Fruit fly (Drosophila melanogaster) whole organism, embryonic: ENCODE data around the gene hll.

Source experiments
- ATbp ChIP-seq: fragments of 200-800 bp; sonication (Bioruptor generic); optimal IDR thresholded peaks from 2 replicates; lab custom pipeline; 2017; ENCODE audit warnings: missing biosample characterization, mild to moderate bottlenecking, missing genetic modification characterization, missing genetic modification reagents
- Abd-B ChIP-seq: fragments of 200-800 bp; sonication (Bioruptor generic); optimal IDR thresholded peaks from 2 replicates; lab custom pipeline; 2018; ENCODE audit warnings: missing biosample characterization, mild to moderate bottlenecking, missing genetic modification characterization, moderate library complexity
- CG11456 ChIP-seq: fragments of 200-800 bp; sonication (Bioruptor generic); IDR thresholded peaks from 3 replicates; pipeline ENCODE4 v1.3.6; 2022; ENCODE audit warnings: missing biosample characterization, missing genetic modification characterization
- CG14014 ChIP-seq: fragments of 200-800 bp; sonication (Bioruptor generic); IDR thresholded peaks from 2 replicates; pipeline ENCODE4 v1.3.6; 2022; ENCODE audit warnings: missing biosample characterization, missing genetic modification characterization
- CG14710 ChIP-seq: fragments of 200-800 bp; sonication (Bioruptor generic); optimal IDR thresholded peaks from 3 replicates; lab custom pipeline; 2019; ENCODE audit warnings: missing biosample characterization, mild to moderate bottlenecking, missing genetic modification characterization, moderate library complexity
- CG15514 ChIP-seq: fragments of 200-800 bp; sonication (Bioruptor generic); optimal IDR thresholded peaks from 3 replicates; lab custom pipeline; 2017; ENCODE audit warnings: missing biosample characterization, missing genetic modification characterization, mild to moderate bottlenecking, moderate library complexity, missing genetic modification reagents
- CG15601 ChIP-seq: fragments of 200-800 bp; sonication (Bioruptor generic); optimal IDR thresholded peaks from 3 replicates; lab custom pipeline; 2019; ENCODE audit warnings: missing biosample characterization, mild to moderate bottlenecking, missing genetic modification characterization, moderate library complexity
- CG17361 ChIP-seq: fragments of 200-800 bp; sonication (Bioruptor generic); IDR thresholded peaks from 3 replicates; pipeline ENCODE4 v1.3.6; 2022; ENCODE audit warnings: missing biosample characterization, missing genetic modification characterization
- CG17829 ChIP-seq: fragments of 200-800 bp; optimal IDR thresholded peaks from 2 replicates; lab custom pipeline; 2019; ENCODE audit warnings: missing biosample characterization, mild to moderate bottlenecking, missing genetic modification characterization, moderate library complexity
- CG1792 ChIP-seq: fragments of 200-800 bp; sonication (Bioruptor generic); optimal IDR thresholded peaks from 2 replicates; lab custom pipeline; 2016; ENCODE audit warnings: missing biosample characterization, missing genetic modification characterization
- CG2120 ChIP-seq: fragments of 200-800 bp; sonication (Bioruptor generic); optimal IDR thresholded peaks from 3 replicates; lab custom pipeline; 2016; ENCODE audit warnings: missing biosample characterization, missing genetic modification characterization
- CG2875 ChIP-seq: fragments of 200-800 bp; sonication (Bioruptor generic); optimal IDR thresholded peaks from 2 replicates; lab custom pipeline; 2017; ENCODE audit warnings: missing biosample characterization, mild to moderate bottlenecking, missing genetic modification characterization, missing genetic modification reagents
- CG31224 ChIP-seq: fragments of 200-800 bp; sonication (Bioruptor generic); IDR thresholded peaks from 2 replicates; pipeline ENCODE4 v1.3.6; 2022; ENCODE audit warnings: missing biosample characterization, missing genetic modification characterization
- CG7357 ChIP-seq: fragments of 200-800 bp; sonication (Bioruptor generic); IDR thresholded peaks from 3 replicates; pipeline ENCODE4 v1.3.6; 2022; ENCODE audit warnings: missing biosample characterization, missing genetic modification characterization
- CG8924 ChIP-seq: fragments of 200-800 bp; optimal IDR thresholded peaks from 3 replicates; lab custom pipeline; 2019; ENCODE audit warnings: missing biosample characterization, mild to moderate bottlenecking, missing genetic modification characterization, moderate library complexity
- E2f2 ChIP-seq: fragments of 200-800 bp; sonication (Bioruptor generic); IDR thresholded peaks from 2 replicates; pipeline ENCODE4 v1.3.6; 2022; ENCODE audit warnings: missing biosample characterization, missing genetic modification characterization
- HLH4C ChIP-seq: fragments of 200-800 bp; sonication (Bioruptor generic); IDR thresholded peaks from 3 replicates; pipeline ENCODE4 v1.3.6; 2022; ENCODE audit warnings: missing biosample characterization, missing genetic modification characterization; ENCODE audit not compliant: partially characterized antibody
- Hr78 ChIP-seq, 2 experiments: fragments of 200-800 bp in 1 of 2; fragments of >200 bp in 1 of 2; sonication (Bioruptor generic) in 1 of 2; optimal IDR thresholded peaks; 2 replicates each; lab custom pipeline; 2017 to 2019; ENCODE audit warnings: missing biosample characterization in 2 of 2, missing genetic modification characterization in 2 of 2, mild to moderate bottlenecking in 1 of 2, moderate library complexity in 1 of 2
- Med ChIP-seq: fragments of 200-800 bp; sonication (Bioruptor generic); peaks from one replicate; lab custom pipeline; 2016; ENCODE audit warnings: missing biosample characterization, missing genetic modification characterization, mild to moderate bottlenecking, inconsistent platforms, moderate library complexity
- NK7.1 ChIP-seq: fragments of 200-800 bp; sonication (Bioruptor generic); optimal IDR thresholded peaks from 3 replicates; lab custom pipeline; 2016; ENCODE audit warnings: missing biosample characterization, missing genetic modification characterization
- Nf-YB ChIP-seq: fragments of 200-800 bp; sonication (Bioruptor generic); optimal IDR thresholded peaks from 3 replicates; lab custom pipeline; 2019; ENCODE audit warnings: missing biosample characterization, mild to moderate bottlenecking, missing genetic modification characterization, moderate library complexity
- Opbp ChIP-seq: fragments of 200-800 bp; sonication (Bioruptor generic); IDR thresholded peaks from 3 replicates; pipeline ENCODE4 v1.3.6; 2022; ENCODE audit warnings: missing biosample characterization, missing genetic modification characterization; ENCODE audit not compliant: partially characterized antibody
- Optix ChIP-seq: fragments of 200-800 bp; sonication (Bioruptor generic); IDR thresholded peaks from 3 replicates; pipeline ENCODE4 v1.3.6; 2022; ENCODE audit warnings: missing biosample characterization, missing genetic modification characterization
- Pdp1 ChIP-seq, 2 experiments: fragments of 200-800 bp; sonication (Bioruptor generic); optimal IDR thresholded peaks; 3 replicates each; lab custom pipeline; 2016; ENCODE audit warnings: missing biosample characterization in 2 of 2, missing genetic modification characterization in 2 of 2, mild to moderate bottlenecking in 1 of 2, moderate library complexity in 1 of 2
- Tbp ChIP-seq: fragments of >200 bp; optimal IDR thresholded peaks from 2 replicates; lab custom pipeline; 2018; ENCODE audit warnings: missing biosample characterization, missing genetic modification characterization
- abd-A ChIP-seq: fragments of 200-800 bp; sonication (Bioruptor generic); optimal IDR thresholded peaks from 3 replicates; lab custom pipeline; 2019; ENCODE audit warnings: missing biosample characterization, mild to moderate bottlenecking, missing genetic modification characterization, moderate library complexity
- al ChIP-seq: fragments of 200-800 bp; sonication (Bioruptor generic); IDR thresholded peaks from 2 replicates; pipeline ENCODE4 v1.3.6; 2022; ENCODE audit warnings: missing biosample characterization, missing genetic modification characterization
- bbx ChIP-seq: fragments of 200-800 bp; sonication (Bioruptor generic); IDR thresholded peaks from 2 replicates; pipeline ENCODE4 v1.3.6; 2022; ENCODE audit warnings: missing biosample characterization, missing genetic modification characterization; ENCODE audit not compliant: partially characterized antibody
- cg ChIP-seq: fragments of 200-800 bp; sonication (Bioruptor generic); optimal IDR thresholded peaks from 3 replicates; lab custom pipeline; 2019; ENCODE audit warnings: missing biosample characterization, mild to moderate bottlenecking, missing genetic modification characterization, moderate library complexity
- chm ChIP-seq: fragments of 200-800 bp; sonication (Bioruptor generic); IDR thresholded peaks from 2 replicates; pipeline ENCODE4 v1.3.6; 2022; ENCODE audit warnings: missing biosample characterization, missing genetic modification characterization
- chn ChIP-seq: fragments of 200-800 bp; sonication (Bioruptor generic); optimal IDR thresholded peaks from 2 replicates; lab custom pipeline; 2016; ENCODE audit warnings: missing biosample characterization, missing genetic modification characterization
- ci ChIP-seq: fragments of 200-800 bp; sonication (Bioruptor generic); IDR thresholded peaks from 3 replicates; pipeline ENCODE4 v1.3.6; 2022; ENCODE audit warnings: missing biosample characterization, missing genetic modification characterization
- crol ChIP-seq: fragments of 200-800 bp; sonication (Bioruptor generic); IDR thresholded peaks from 2 replicates; pipeline ENCODE4 v1.3.6; 2022; ENCODE audit warnings: missing biosample characterization, missing genetic modification characterization
- dm ChIP-seq: fragments of 200-800 bp; sonication (Bioruptor generic); optimal IDR thresholded peaks from 3 replicates; lab custom pipeline; 2016; ENCODE audit warnings: missing biosample characterization, missing genetic modification characterization
- dmrt11E ChIP-seq: fragments of 200-800 bp; sonication (Bioruptor generic); optimal IDR thresholded peaks from 3 replicates; lab custom pipeline; 2018; ENCODE audit warnings: missing biosample characterization, mild to moderate bottlenecking, missing genetic modification characterization, moderate library complexity
- ewg ChIP-seq: fragments of 200-800 bp; sonication (Bioruptor generic); optimal IDR thresholded peaks from 3 replicates; lab custom pipeline; 2017; ENCODE audit warnings: mild to moderate bottlenecking, missing biosample characterization, missing genetic modification reagents, missing genetic modification characterization
- exex ChIP-seq: fragments of 200-800 bp; sonication (Bioruptor generic); optimal IDR thresholded peaks from 4 replicates; lab custom pipeline; 2018; ENCODE audit warnings: missing biosample characterization, mild to moderate bottlenecking, missing genetic modification characterization, moderate library complexity
- gce ChIP-seq: fragments of 200-800 bp; sonication (Bioruptor generic); IDR thresholded peaks from 3 replicates; pipeline ENCODE4 v1.3.6; 2022; ENCODE audit warnings: missing biosample characterization, missing genetic modification characterization
- gfzf ChIP-seq: fragments of 200-800 bp; sonication (Bioruptor generic); optimal IDR thresholded peaks from 2 replicates; lab custom pipeline; 2016; ENCODE audit warnings: missing biosample characterization, mild to moderate bottlenecking, missing genetic modification characterization, moderate library complexity
- grn ChIP-seq: fragments of 200-800 bp; sonication (Bioruptor generic); optimal IDR thresholded peaks from 3 replicates; lab custom pipeline; 2017; ENCODE audit warnings: missing biosample characterization, missing genetic modification characterization
- hb ChIP-seq: fragments of 200-800 bp; sonication (Bioruptor generic); IDR thresholded peaks from 3 replicates; pipeline ENCODE4 v1.3.6; 2022; ENCODE audit warnings: missing biosample characterization, missing genetic modification characterization; ENCODE audit not compliant: partially characterized antibody
- hth ChIP-seq: fragments of >200 bp; optimal IDR thresholded peaks from 2 replicates; lab custom pipeline; 2017; ENCODE audit warnings: inconsistent platforms
- ken ChIP-seq: fragments of 200-800 bp; sonication (Bioruptor generic); IDR thresholded peaks from 3 replicates; pipeline ENCODE4 v1.3.6; 2022; ENCODE audit warnings: missing biosample characterization, missing genetic modification characterization
- kni ChIP-seq: fragments of 200-800 bp; sonication (Bioruptor generic); optimal IDR thresholded peaks from 3 replicates; lab custom pipeline; 2017; ENCODE audit warnings: mild to moderate bottlenecking, missing biosample characterization, missing genetic modification reagents, missing genetic modification characterization
- lbe ChIP-seq: fragments of 200-800 bp; sonication (Bioruptor generic); optimal IDR thresholded peaks from 2 replicates; lab custom pipeline; 2016; ENCODE audit warnings: missing biosample characterization, mild to moderate bottlenecking, missing genetic modification characterization
- nerfin-1 ChIP-seq: fragments of 200-800 bp; sonication (Bioruptor generic); optimal IDR thresholded peaks from 3 replicates; lab custom pipeline; 2019; ENCODE audit warnings: missing biosample characterization, mild to moderate bottlenecking, missing genetic modification characterization, moderate library complexity
- repo ChIP-seq: fragments of 200-800 bp; sonication (Bioruptor generic); optimal IDR thresholded peaks from 2 replicates; lab custom pipeline; 2016; ENCODE audit warnings: missing biosample characterization, missing genetic modification characterization
- row ChIP-seq: fragments of 200-800 bp; sonication (Bioruptor generic); IDR thresholded peaks from 3 replicates; pipeline ENCODE4 v1.3.6; 2022; ENCODE audit warnings: missing biosample characterization, missing genetic modification characterization
- ssp ChIP-seq: fragments of 200-800 bp; sonication (Bioruptor generic); IDR thresholded peaks from 2 replicates; pipeline ENCODE4 v1.3.6; 2022; ENCODE audit warnings: missing biosample characterization, missing genetic modification characterization
- tx ChIP-seq: fragments of 200-800 bp; sonication (Bioruptor generic); optimal IDR thresholded peaks from 2 replicates; lab custom pipeline; 2016; ENCODE audit warnings: missing biosample characterization, missing genetic modification characterization
- wor ChIP-seq: fragments of 200-800 bp; sonication (Bioruptor generic); IDR thresholded peaks from 2 replicates; pipeline ENCODE4 v1.3.6; 2022; ENCODE audit warnings: missing biosample characterization, missing genetic modification characterization

Gene hll

dm6 chr2L:14025485-14025933, 1.3 kb upstream of the hll start:
- no peak for TF ChIP-seq CG7357 (GFP tag; lab: Robert Waterston, UW)
- TF ChIP-seq CG1792 (GFP tag; lab: Kevin White, UChicago): no peak
- TF ChIP-seq chn (GFP tag; lab: Kevin White, UChicago): no peak
- TF ChIP-seq dm (GFP tag; lab: Kevin White, UChicago): no peak
- 0 out of 2 replicates have a peak, but pooled peaks have one; percentile 18 for TF ChIP-seq CG14014 (GFP tag; lab: Robert Waterston, UW)
- 0 out of 3 replicates have a peak, but pooled peaks have one; percentile 28 for TF ChIP-seq Opbp
- TF ChIP-seq CG15601 (tag; lab: Kevin White, UChicago): no peak
- TF ChIP-seq kni (GFP tag; lab: Kevin White, UChicago): peak; percentile 73
- TF ChIP-seq CG31224: peak; percentile 96
- TF ChIP-seq NK7.1: no peak
- TF ChIP-seq abd-A (tag; lab: Kevin White, UChicago): peak; percentile 95
- TF ChIP-seq CG14710 (tag; lab: Kevin White, UChicago): no peak
- no peak for TF ChIP-seq hb (GFP tag; lab: Robert Waterston, UW)
- peak; percentile 65; the same call in 2 of the 3 replicates for TF ChIP-seq ci (GFP tag; lab: Robert Waterston, UW)
- no peak for TF ChIP-seq gfzf (GFP tag; lab: Kevin White, UChicago)
- TF ChIP-seq CG2120 (GFP tag; lab: Kevin White, UChicago): no peak
- no peak for TF ChIP-seq ewg (GFP tag; lab: Kevin White, UChicago)
- TF ChIP-seq Hr78 (GFP tag; optimal IDR thresholded peaks at IDR 0.05; lab: Kevin White, UChicago): peak in 1 of 2 experiments; percentile 86
- TF ChIP-seq ssp: no peak
- no peak for TF ChIP-seq Abd-B (GFP tag; lab: Kevin White, UChicago)
- no peak for TF ChIP-seq gce (GFP tag; lab: Robert Waterston, UW)
- no peak for TF ChIP-seq grn
- no peak for TF ChIP-seq CG17361 (GFP tag; lab: Robert Waterston, UW)
- TF ChIP-seq CG15514: no peak
- no peak for TF ChIP-seq CG17829 (tag; lab: Kevin White, UChicago)
- TF ChIP-seq HLH4C (GFP tag; lab: Robert Waterston, UW): no peak
- no peak for TF ChIP-seq chm (GFP tag; lab: Robert Waterston, UW)
- peak; percentile 9 for TF ChIP-seq lbe (GFP tag; lab: Kevin White, UChicago)
- TF ChIP-seq ATbp (GFP tag; lab: Kevin White, UChicago): peak; percentile 11
- no peak for TF ChIP-seq CG2875 (GFP tag; lab: Kevin White, UChicago)
- peak; percentile 34 for TF ChIP-seq CG8924 (tag; lab: Kevin White, UChicago)
- no peak for TF ChIP-seq al (GFP tag; lab: Robert Waterston, UW)
- TF ChIP-seq wor (GFP tag; lab: Robert Waterston, UW): no peak
- TF ChIP-seq Optix (GFP tag; lab: Robert Waterston, UW): no peak
- peak; percentile 32 for TF ChIP-seq exex (tag; lab: Kevin White, UChicago)
- no peak for TF ChIP-seq hth (lab: Kevin White, UChicago)
- no peak for TF ChIP-seq E2f2 (GFP tag; lab: Robert Waterston, UW)
- no peak for TF ChIP-seq tx
- TF ChIP-seq ken (GFP tag; lab: Robert Waterston, UW): 0 out of 3 replicates have a peak, but pooled peaks have one; percentile 13
- TF ChIP-seq dmrt11E (tag; lab: Kevin White, UChicago): no peak
- TF ChIP-seq Pdp1 (GFP tag; optimal IDR thresholded peaks at IDR 0.05; lab: Kevin White, UChicago): peak in 1 of 2 experiments; percentile 39
- peak; percentile 61 for TF ChIP-seq Med (GFP tag; lab: Kevin White, UChicago)
- TF ChIP-seq bbx (GFP tag; lab: Robert Waterston, UW): no peak; the same call in 1 of the 2 replicates
- peak; percentile 5; the same call in 1 of the 2 replicates for TF ChIP-seq crol
- no peak for TF ChIP-seq Nf-YB (GFP tag; lab: Kevin White, UChicago)
- no peak for TF ChIP-seq CG11456 (GFP tag; lab: Robert Waterston, UW)
- TF ChIP-seq nerfin-1 (tag; lab: Kevin White, UChicago): peak; percentile 28
- no peak for TF ChIP-seq repo (GFP tag; lab: Kevin White, UChicago)
- TF ChIP-seq Tbp (GFP tag; lab: Kevin White, UChicago): no peak
- TF ChIP-seq row (GFP tag; lab: Robert Waterston, UW): no peak
- TF ChIP-seq cg (GFP tag; lab: Kevin White, UChicago): peak; percentile 37
